Fruit fly (Drosophila melanogaster) whole organism, adult: ENCODE data around the gene Rab35.

Experiments used
- CG11617 ChIP-seq: fragments of 200-800 bp; sonication (Bioruptor generic); optimal IDR thresholded peaks from 2 replicates; lab custom pipeline; 2017; ENCODE audit warnings: mild to moderate bottlenecking, missing biosample characterization, missing genetic modification reagents, missing genetic modification characterization
- CG14711 ChIP-seq: fragments of 200-800 bp; sonication (Bioruptor generic); optimal IDR thresholded peaks from 2 replicates; lab custom pipeline; 2018; ENCODE audit warnings: missing biosample characterization, mild to moderate bottlenecking, missing genetic modification characterization, moderate library complexity
- CG1620 ChIP-seq: fragments of 200-800 bp; sonication (Bioruptor generic); optimal IDR thresholded peaks from 2 replicates; lab custom pipeline; 2016; ENCODE audit warnings: missing biosample characterization, missing genetic modification characterization
- CG33017 ChIP-seq: fragments of 200-800 bp; sonication (Bioruptor generic); optimal IDR thresholded peaks from 2 replicates; lab custom pipeline; 2018; ENCODE audit warnings: missing biosample characterization, mild to moderate bottlenecking, missing genetic modification characterization, moderate library complexity
- CG7101 ChIP-seq: fragments of 200-800 bp; sonication (Bioruptor generic); optimal IDR thresholded peaks from 2 replicates; lab custom pipeline; 2018; ENCODE audit warnings: missing biosample characterization, mild to moderate bottlenecking, missing genetic modification characterization, moderate library complexity
- Clk ChIP-seq: fragments of 200-800 bp; sonication (Bioruptor generic); optimal IDR thresholded peaks from 2 replicates; lab custom pipeline; 2017; ENCODE audit warnings: missing biosample characterization, missing genetic modification characterization
- Hr96 ChIP-seq: fragments of 200-800 bp; sonication (Bioruptor generic); optimal IDR thresholded peaks from 2 replicates; lab custom pipeline; 2016; ENCODE audit warnings: missing biosample characterization, missing genetic modification characterization
- Mnt ChIP-seq: fragments of 200-800 bp; sonication (Bioruptor generic); optimal IDR thresholded peaks from 2 replicates; lab custom pipeline; 2016; ENCODE audit warnings: missing biosample characterization, mild to moderate bottlenecking, missing genetic modification characterization
- bab1 ChIP-seq: fragments of 200-800 bp; sonication (Bioruptor generic); optimal IDR thresholded peaks from 3 replicates; lab custom pipeline; 2019; ENCODE audit warnings: missing biosample characterization, mild to moderate bottlenecking, missing genetic modification characterization, moderate library complexity
- cnc ChIP-seq, 2 experiments: fragments of >200 bp; optimal IDR thresholded peaks; 2 replicates each; lab custom pipeline; 2017
- kay ChIP-seq: fragments of 200-800 bp; sonication (Bioruptor generic); peaks from one replicate; lab custom pipeline; 2016; ENCODE audit warnings: missing biosample characterization, missing genetic modification characterization, borderline replicate concordance
- pad ChIP-seq: fragments of 200-800 bp; sonication (Bioruptor generic); optimal IDR thresholded peaks from 3 replicates; lab custom pipeline; 2017; ENCODE audit warnings: missing biosample characterization, missing genetic modification characterization, mild to moderate bottlenecking, moderate library complexity, missing genetic modification reagents
- tj ChIP-seq: fragments of 200-800 bp; sonication (Bioruptor generic); optimal IDR thresholded peaks from 3 replicates; lab custom pipeline; 2017; ENCODE audit warnings: missing biosample characterization, mild to moderate bottlenecking, missing genetic modification characterization, moderate library complexity

DNA sequence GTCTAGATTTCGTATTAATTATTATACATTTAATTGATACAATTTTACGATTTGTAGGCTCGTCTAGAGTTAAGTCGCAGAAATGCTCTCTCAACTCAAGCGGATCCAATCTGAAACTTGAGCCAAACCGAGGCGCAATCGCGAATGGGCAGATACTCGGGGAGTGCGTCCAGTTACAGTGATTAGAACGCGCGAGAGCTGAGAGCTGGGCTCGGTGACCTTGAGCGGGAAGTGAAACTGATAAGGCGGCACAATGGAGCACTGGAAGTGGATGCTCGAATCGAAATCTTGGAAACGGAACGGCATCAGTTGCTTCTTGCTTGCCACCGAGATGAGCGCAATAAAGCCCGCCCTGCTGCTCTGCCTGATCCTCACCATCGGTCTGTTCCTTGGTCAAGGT, 37.5 kb downstream of the Rab35 start, which contains the start of gene CG34331:
- no peak for TF ChIP-seq CG33017 (tag; lab: Kevin White, UChicago)
- no peak for TF ChIP-seq tj
- TF ChIP-seq Clk = no peak
- TF ChIP-seq kay (GFP tag; lab: Kevin White, UChicago) = no peak
- TF ChIP-seq CG14711 (tag; lab: Kevin White, UChicago) = no peak
- TF ChIP-seq CG7101 (tag; lab: Kevin White, UChicago) = no peak
- TF ChIP-seq CG1620 = no peak
- no peak for TF ChIP-seq cnc (optimal IDR thresholded peaks at IDR 0.05; lab: Kevin White, UChicago)
- no peak for TF ChIP-seq bab1 (GFP tag; lab: Kevin White, UChicago)
- TF ChIP-seq Mnt (GFP tag; lab: Kevin White, UChicago) = no peak
- TF ChIP-seq Hr96 (GFP tag; lab: Kevin White, UChicago) = no peak
- TF ChIP-seq pad (GFP tag; lab: Kevin White, UChicago) = no peak
- no peak for TF ChIP-seq CG11617 (GFP tag; lab: Kevin White, UChicago)
